Fruit fly (Drosophila melanogaster) whole organism, embryonic: Measurements from ENCODE around the gene Cep290.

Experiments used
- ATbp ChIP-seq: fragments of 200-800 bp; sonication (Bioruptor generic); optimal IDR thresholded peaks from 2 replicates; lab custom pipeline; 2017; ENCODE audit warnings: missing biosample characterization, mild to moderate bottlenecking, missing genetic modification characterization, missing genetic modification reagents
- Aef1 ChIP-seq: fragments of 200-800 bp; sonication (Bioruptor generic); IDR thresholded peaks from 3 replicates; pipeline ENCODE4 v1.3.6; 2022; ENCODE audit warnings: missing biosample characterization, missing genetic modification characterization
- Blimp-1 ChIP-seq: fragments of 200-800 bp; sonication (Bioruptor generic); optimal IDR thresholded peaks from 3 replicates; lab custom pipeline; 2018; ENCODE audit warnings: missing biosample characterization, missing genetic modification characterization, mild to moderate bottlenecking, moderate library complexity, missing genetic modification reagents
- CG10654 ChIP-seq: fragments of 200-800 bp; sonication (Bioruptor generic); optimal IDR thresholded peaks from 2 replicates; lab custom pipeline; 2016; ENCODE audit warnings: missing biosample characterization, missing genetic modification characterization
- CG12744 ChIP-seq: fragments of 200-800 bp; sonication (Bioruptor generic); optimal IDR thresholded peaks from 2 replicates; lab custom pipeline; 2016; ENCODE audit warnings: missing biosample characterization, missing genetic modification characterization
- CG13123 ChIP-seq: fragments of 200-800 bp; sonication (Bioruptor generic); optimal IDR thresholded peaks from 2 replicates; lab custom pipeline; 2016; ENCODE audit warnings: missing biosample characterization, missing genetic modification characterization
- CG13894 ChIP-seq: fragments of 200-800 bp; sonication (Bioruptor generic); optimal IDR thresholded peaks from 3 replicates; lab custom pipeline; 2018; ENCODE audit warnings: missing biosample characterization, mild to moderate bottlenecking, missing genetic modification characterization, moderate library complexity
- CG1792 ChIP-seq: fragments of 200-800 bp; sonication (Bioruptor generic); optimal IDR thresholded peaks from 2 replicates; lab custom pipeline; 2016; ENCODE audit warnings: missing biosample characterization, missing genetic modification characterization
- CG2712 ChIP-seq: fragments of 200-800 bp; optimal IDR thresholded peaks from 3 replicates; lab custom pipeline; 2019; ENCODE audit warnings: missing biosample characterization, mild to moderate bottlenecking, missing genetic modification characterization, moderate library complexity
- CG32767 ChIP-seq: fragments of 200-800 bp; sonication (Bioruptor generic); IDR thresholded peaks from 2 replicates; pipeline ENCODE4 v1.3.6; 2022; ENCODE audit warnings: missing biosample characterization, missing genetic modification characterization
- CG3407 ChIP-seq: fragments of 200-800 bp; sonication (Bioruptor generic); optimal IDR thresholded peaks from 2 replicates; lab custom pipeline; 2018; ENCODE audit warnings: missing biosample characterization, mild to moderate bottlenecking, missing genetic modification characterization
- CG34224 ChIP-seq: fragments of 200-800 bp; sonication (Bioruptor generic); IDR thresholded peaks from 3 replicates; pipeline ENCODE4 v1.3.6; 2022; ENCODE audit warnings: missing biosample characterization, missing genetic modification characterization; ENCODE audit not compliant: partially characterized antibody
- CG3838 ChIP-seq: fragments of 200-800 bp; sonication (Bioruptor generic); optimal IDR thresholded peaks from 3 replicates; lab custom pipeline; 2016; ENCODE audit warnings: missing biosample characterization, missing genetic modification characterization
- CG43689 ChIP-seq: fragments of 200-800 bp; sonication (Bioruptor generic); IDR thresholded peaks from 2 replicates; pipeline ENCODE4 v1.3.6; 2022; ENCODE audit warnings: missing biosample characterization, missing genetic modification characterization
- CG6854 ChIP-seq: fragments of 200-800 bp; sonication (Bioruptor generic); optimal IDR thresholded peaks from 3 replicates; lab custom pipeline; 2017; ENCODE audit warnings: missing biosample characterization, mild to moderate bottlenecking, missing genetic modification characterization
- CG8388 ChIP-seq: fragments of 200-800 bp; sonication (Bioruptor generic); optimal IDR thresholded peaks from 2 replicates; lab custom pipeline; 2019; ENCODE audit warnings: missing biosample characterization, mild to moderate bottlenecking, missing genetic modification characterization, moderate library complexity
- Dp ChIP-seq: fragments of 200-800 bp; sonication (Bioruptor generic); optimal IDR thresholded peaks from 2 replicates; lab custom pipeline; 2018; ENCODE audit warnings: missing biosample characterization, mild to moderate bottlenecking, missing genetic modification characterization, moderate library complexity
- Fer3 ChIP-seq: fragments of 200-800 bp; sonication (Bioruptor generic); optimal IDR thresholded peaks from 2 replicates; lab custom pipeline; 2018; ENCODE audit warnings: missing biosample characterization, mild to moderate bottlenecking, missing genetic modification characterization, moderate library complexity
- HLH54F ChIP-seq: fragments of 200-800 bp; sonication (Bioruptor generic); optimal IDR thresholded peaks from 3 replicates; lab custom pipeline; 2016; ENCODE audit warnings: missing biosample characterization, missing genetic modification characterization
- Hmr ChIP-seq: fragments of 200-800 bp; sonication (Bioruptor generic); optimal IDR thresholded peaks from 3 replicates; lab custom pipeline; 2017; ENCODE audit warnings: mild to moderate bottlenecking, missing biosample characterization, missing genetic modification reagents, missing genetic modification characterization
- Jarid2 ChIP-seq: fragments of 200-800 bp; sonication (Bioruptor generic); optimal IDR thresholded peaks from 3 replicates; lab custom pipeline; 2017; ENCODE audit warnings: mild to moderate bottlenecking, missing biosample characterization, missing genetic modification reagents, missing genetic modification characterization
- Oaz ChIP-seq: fragments of 200-800 bp; sonication (Bioruptor generic); IDR thresholded peaks from 2 replicates; pipeline ENCODE4 v1.3.6; 2022; ENCODE audit warnings: missing biosample characterization, missing genetic modification characterization
- Opbp ChIP-seq: fragments of 200-800 bp; sonication (Bioruptor generic); IDR thresholded peaks from 3 replicates; pipeline ENCODE4 v1.3.6; 2022; ENCODE audit warnings: missing biosample characterization, missing genetic modification characterization; ENCODE audit not compliant: partially characterized antibody
- Side ChIP-seq: fragments of 200-800 bp; sonication (Bioruptor generic); optimal IDR thresholded peaks from 2 replicates; lab custom pipeline; 2016; ENCODE audit warnings: missing biosample characterization, missing genetic modification characterization
- Taf1 ChIP-seq: fragments of 200-800 bp; sonication (Bioruptor generic); IDR thresholded peaks from 2 replicates; pipeline ENCODE4 v1.3.6; 2022; ENCODE audit warnings: missing biosample characterization, missing genetic modification characterization
- ara ChIP-seq: fragments of 200-800 bp; sonication (Bioruptor generic); IDR thresholded peaks from 2 replicates; pipeline ENCODE4 v1.3.6; 2022; ENCODE audit warnings: missing biosample characterization, missing genetic modification characterization
- bbx ChIP-seq: fragments of 200-800 bp; sonication (Bioruptor generic); IDR thresholded peaks from 2 replicates; pipeline ENCODE4 v1.3.6; 2022; ENCODE audit warnings: missing biosample characterization, missing genetic modification characterization; ENCODE audit not compliant: partially characterized antibody
- br ChIP-seq: fragments of >200 bp; optimal IDR thresholded peaks from 2 replicates; lab custom pipeline; 2017
- bsh ChIP-seq, 2 experiments: fragments of 200-800 bp; sonication (Bioruptor generic); optimal IDR thresholded peaks; 2 replicates each; lab custom pipeline; 2017 to 2018; ENCODE audit warnings: mild to moderate bottlenecking in 2 of 2, missing biosample characterization in 2 of 2, missing genetic modification characterization in 2 of 2, moderate library complexity in 1 of 2
- cato ChIP-seq: fragments of 200-800 bp; sonication (Bioruptor generic); optimal IDR thresholded peaks from 2 replicates; lab custom pipeline; 2016; ENCODE audit warnings: missing biosample characterization, missing genetic modification characterization, borderline replicate concordance
- dan ChIP-seq: fragments of 200-800 bp; sonication (Bioruptor generic); IDR thresholded peaks from 2 replicates; pipeline ENCODE4 v1.3.6; 2022; ENCODE audit warnings: missing biosample characterization, missing genetic modification characterization
- en ChIP-seq: fragments of 200-800 bp; sonication (Bioruptor generic); optimal IDR thresholded peaks from 2 replicates; lab custom pipeline; 2016; ENCODE audit warnings: missing biosample characterization, missing genetic modification characterization
- gem ChIP-seq: fragments of 200-800 bp; sonication (Bioruptor generic); optimal IDR thresholded peaks from 2 replicates; lab custom pipeline; 2019; ENCODE audit warnings: missing biosample characterization, mild to moderate bottlenecking, missing genetic modification characterization, moderate library complexity
- ham ChIP-seq: fragments of 200-800 bp; sonication (Bioruptor generic); IDR thresholded peaks from 2 replicates; pipeline ENCODE4 v1.3.6; 2022; ENCODE audit warnings: missing biosample characterization, missing genetic modification characterization
- inv ChIP-seq: fragments of 200-800 bp; sonication (Bioruptor generic); IDR thresholded peaks from 2 replicates; pipeline ENCODE4 v1.3.6; 2022; ENCODE audit warnings: missing biosample characterization, missing genetic modification characterization; ENCODE audit not compliant: partially characterized antibody
- kay ChIP-seq: fragments of 200-800 bp; sonication (Bioruptor generic); optimal IDR thresholded peaks from 2 replicates; lab custom pipeline; 2016; ENCODE audit warnings: missing biosample characterization, missing genetic modification characterization
- lmd ChIP-seq: fragments of 200-800 bp; sonication (Bioruptor generic); IDR thresholded peaks from 2 replicates; pipeline ENCODE4 v1.3.6; 2022; ENCODE audit warnings: missing biosample characterization, missing genetic modification characterization
- nerfin-2 ChIP-seq: fragments of 200-800 bp; sonication (Bioruptor generic); IDR thresholded peaks from 2 replicates; pipeline ENCODE4 v1.3.6; 2022; ENCODE audit warnings: missing biosample characterization, missing genetic modification characterization; ENCODE audit not compliant: partially characterized antibody
- phol ChIP-seq: fragments of 200-800 bp; sonication (Bioruptor generic); optimal IDR thresholded peaks from 3 replicates; lab custom pipeline; 2018; ENCODE audit warnings: missing biosample characterization, mild to moderate bottlenecking, missing genetic modification characterization, moderate library complexity
- repo ChIP-seq: fragments of 200-800 bp; sonication (Bioruptor generic); optimal IDR thresholded peaks from 2 replicates; lab custom pipeline; 2016; ENCODE audit warnings: missing biosample characterization, missing genetic modification characterization
- sc ChIP-seq, 3 experiments: fragments of >200 bp in 2 of 3; fragments of 200-800 bp in 1 of 3; sonication (Bioruptor generic) in 1 of 3; optimal IDR thresholded peaks; 2 replicates in 2 of 3; 3 replicates in 1 of 3; lab custom pipeline; 2017; ENCODE audit warnings: mild to moderate bottlenecking in 1 of 3, missing biosample characterization in 1 of 3, missing genetic modification characterization in 1 of 3, missing genetic modification reagents in 1 of 3
- sim ChIP-seq: fragments of 200-800 bp; sonication (Bioruptor generic); IDR thresholded peaks from 2 replicates; pipeline ENCODE4 v1.3.6; 2022; ENCODE audit warnings: missing biosample characterization, missing genetic modification characterization
- sisA ChIP-seq: fragments of 200-800 bp; sonication (Bioruptor generic); IDR thresholded peaks from 2 replicates; pipeline ENCODE4 v1.3.6; 2022; ENCODE audit warnings: missing biosample characterization, missing genetic modification characterization
- slou ChIP-seq: fragments of 200-800 bp; sonication (Bioruptor generic); optimal IDR thresholded peaks from 3 replicates; lab custom pipeline; 2016; ENCODE audit warnings: missing biosample characterization, missing genetic modification characterization
- slp2 ChIP-seq: fragments of 200-800 bp; sonication (Bioruptor generic); optimal IDR thresholded peaks from 2 replicates; lab custom pipeline; 2016; ENCODE audit warnings: missing biosample characterization, missing genetic modification characterization
- so ChIP-seq: fragments of 200-800 bp; sonication (Bioruptor generic); IDR thresholded peaks from 3 replicates; pipeline ENCODE4 v1.3.6; 2022; ENCODE audit warnings: missing biosample characterization, missing genetic modification characterization
- tin ChIP-seq: fragments of 200-800 bp; sonication (Bioruptor generic); optimal IDR thresholded peaks from 3 replicates; lab custom pipeline; 2016; ENCODE audit warnings: missing biosample characterization, missing genetic modification characterization
- trem ChIP-seq: fragments of 200-800 bp; optimal IDR thresholded peaks from 3 replicates; lab custom pipeline; 2019; ENCODE audit warnings: missing biosample characterization, mild to moderate bottlenecking, missing genetic modification characterization, moderate library complexity
- unc-4 ChIP-seq: fragments of 200-800 bp; sonication (Bioruptor generic); IDR thresholded peaks from 2 replicates; pipeline ENCODE4 v1.3.6; 2022; ENCODE audit warnings: missing biosample characterization, missing genetic modification characterization; ENCODE audit not compliant: partially characterized antibody

Cep290 gene

dm6 chr3L:895314-895980 lies 51.7 kb downstream of the Cep290 start, which contains the start of gene CG34056 (continued):
- TF ChIP-seq nerfin-2 (GFP tag; lab: Robert Waterston, UW) (no peak), sisA (GFP tag; lab: Robert Waterston, UW) (peak; percentile 93), Oaz (GFP tag; lab: Robert Waterston, UW) (peak; percentile 89), Fer3 (tag; lab: Kevin White, UChicago) (peak; percentile 95), sc (optimal IDR thresholded peaks at IDR 0.05; lab: Kevin White, UChicago) (no peak), sc (GFP tag; optimal IDR thresholded peaks at IDR 0.05; lab: Kevin White, UChicago) (peak; percentile 72), phol (peak; percentile 93), dan (GFP tag; lab: Robert Waterston, UW) (peak; percentile 77), Opbp (GFP tag; lab: Robert Waterston, UW) (no peak), so (GFP tag; lab: Robert Waterston, UW) (peak; percentile 94), repo (peak; percentile 73), CG13894 (peak; percentile 82), CG1792 (GFP tag; lab: Kevin White, UChicago) (peak; percentile 79), tin (GFP tag; lab: Kevin White, UChicago) (peak; percentile 94), inv (GFP tag; lab: Robert Waterston, UW) (no peak), kay (GFP tag; lab: Kevin White, UChicago) (peak; percentile 94), ham (GFP tag; lab: Robert Waterston, UW) (peak; percentile 79; the same call in 1 of the 2 replicates), CG10654 (GFP tag; lab: Kevin White, UChicago) (peak; percentile 90), gem (tag; lab: Kevin White, UChicago) (peak; percentile 95), CG43689 (GFP tag; lab: Robert Waterston, UW) (peak; percentile 82), ara (GFP tag; lab: Robert Waterston, UW) (peak; percentile 96), CG8388 (GFP tag; lab: Kevin White, UChicago) (peak; percentile 91), bbx (GFP tag; lab: Robert Waterston, UW) (no peak), lmd (GFP tag; lab: Robert Waterston, UW) (peak; percentile 95), Side (GFP tag; lab: Kevin White, UChicago) (peak; percentile 71), sim (GFP tag; lab: Robert Waterston, UW) (peak; percentile 79), en (GFP tag; lab: Kevin White, UChicago) (peak; percentile 54), trem (tag; lab: Kevin White, UChicago) (peak; percentile 80), CG12744 (GFP tag; lab: Kevin White, UChicago) (peak; percentile 57), br (lab: Kevin White, UChicago) (no peak), slp2 (GFP tag; lab: Kevin White, UChicago) (peak; percentile 69), CG13123 (GFP tag; lab: Kevin White, UChicago) (peak; percentile 64), CG34224 (GFP tag; lab: Robert Waterston, UW) (no peak), ATbp (GFP tag; lab: Kevin White, UChicago) (peak; percentile 92), HLH54F (peak; percentile 71), bsh (GFP tag; optimal IDR thresholded peaks at IDR 0.05; lab: Kevin White, UChicago) (peak; percentile 87 to 93), Hmr (GFP tag; lab: Kevin White, UChicago) (peak; percentile 85), unc-4 (GFP tag; lab: Robert Waterston, UW) (0 out of 2 replicates have a peak, but pooled peaks have one; percentile 31), CG2712 (tag; lab: Kevin White, UChicago) (peak; percentile 95), CG6854 (peak; percentile 86), CG3407 (GFP tag; lab: Kevin White, UChicago) (peak; percentile 84), slou (GFP tag; lab: Kevin White, UChicago) (peak; percentile 59), Blimp-1 (peak; percentile 91), Aef1 (peak; percentile 95), CG3838 (GFP tag; lab: Kevin White, UChicago) (peak; percentile 62), CG32767 (GFP tag; lab: Robert Waterston, UW) (peak; percentile 89), Dp (GFP tag; lab: Kevin White, UChicago) (no peak), Taf1 (peak; percentile 84), Jarid2 (GFP tag; lab: Kevin White, UChicago) (peak; percentile 65), cato (GFP tag; lab: Kevin White, UChicago) (peak; percentile 55)
